ENCODE assay signal across 2 worm cellular contexts in genomic region chrIII:11185483-11186115, ce11.
A peak's percentile ranks its signal among the peaks of the same experiment; 100 is the strongest.
TF ChIP-seq lines count a peak whose summit lies in the region.

No protein-coding gene starts in this region.

TF ChIP-seq in whole organism, L4 larva, 104 proteins besides CTCF, POLR2A, EP300 and RAD21 (continued from another document):
- no peak for TF ChIP-seq lin-15B (tag; optimal IDR thresholded peaks at IDR 0.05; lab: Kevin White, UChicago)
- peak; percentile 30 for TF ChIP-seq pqm-1 (tag; optimal IDR thresholded peaks at IDR 0.05; lab: Kevin White, UChicago)
- peak in 1 of 2 experiments; percentile 84 for TF ChIP-seq mdl-1 (tag; optimal IDR thresholded peaks at IDR 0.05; lab: Kevin White, UChicago)
- TF ChIP-seq unc-130 (GFP tag; optimal IDR thresholded peaks at IDR 0.05; lab: Kevin White, UChicago), result no peak
- peak; percentile 58 for TF ChIP-seq mep-1 (tag; optimal IDR thresholded peaks at IDR 0.05; lab: Kevin White, UChicago)

TF ChIP-seq in whole organism, young adult, 124 proteins besides CTCF, POLR2A, EP300 and RAD21 (continued from another document):
- TF ChIP-seq ama-1 (optimal IDR thresholded peaks at IDR 0.05; lab: Kevin White, UChicago) (no peak), ama-1 (GFP tag; optimal IDR thresholded peaks at IDR 0.05; lab: Kevin White, UChicago) (no peak), ztf-6 (GFP tag; IDR thresholded peaks at IDR 0.05; lab: Robert Waterston, UW) (no peak), sdz-38 (tag; optimal IDR thresholded peaks at IDR 0.05; lab: Kevin White, UChicago) (no peak), tbp1 (GFP tag; optimal IDR thresholded peaks at IDR 0.05; lab: Kevin White, UChicago) (no peak), F49E8.2 (tag; optimal IDR thresholded peaks at IDR 0.05; lab: Kevin White, UChicago; ENCODE audit: insufficient read depth) (no peak), let-526 (GFP tag; IDR thresholded peaks at IDR 0.05; lab: Robert Waterston, UW) (no peak), cebp-1 (GFP tag; IDR thresholded peaks at IDR 0.05; lab: Robert Waterston, UW) (no peak), cebp-1 (tag; optimal IDR thresholded peaks at IDR 0.05; lab: Kevin White, UChicago) (peak; percentile 55), xnd-1 (tag; optimal IDR thresholded peaks at IDR 0.05; lab: Kevin White, UChicago) (no peak), B0336.3 (GFP tag; IDR thresholded peaks at IDR 0.05; lab: Robert Waterston, UW) (0 out of 2 replicates have a peak, but pooled peaks have one; percentile 15), dpl-1 (GFP tag; optimal IDR thresholded peaks at IDR 0.05; lab: Kevin White, UChicago) (no peak), K12H6.12 (tag; optimal IDR thresholded peaks at IDR 0.05; lab: Kevin White, UChicago) (peak; percentile 77), T26A5.8 (tag; optimal IDR thresholded peaks at IDR 0.05; lab: Kevin White, UChicago) (no peak), Y56A3A.18 (GFP tag; IDR thresholded peaks at IDR 0.05; lab: Robert Waterston, UW) (no peak), attf-3 (GFP tag; conservative IDR thresholded peaks at IDR 0.05; lab: Robert Waterston, UW) (no peak), lin-40 (tag; optimal IDR thresholded peaks at IDR 0.05; lab: Kevin White, UChicago) (peak; percentile 11), egl-18 (GFP tag; IDR thresholded peaks at IDR 0.05; lab: Robert Waterston, UW) (no peak), ceh-91 (GFP tag; IDR thresholded peaks at IDR 0.05; lab: Robert Waterston, UW) (no peak), F22D6.2 (tag; optimal IDR thresholded peaks at IDR 0.05; lab: Kevin White, UChicago) (no peak), efl-1 (GFP tag; optimal IDR thresholded peaks at IDR 0.05; lab: Kevin White, UChicago) (no peak), ceh-58 (GFP tag; IDR thresholded peaks at IDR 0.05; lab: Robert Waterston, UW) (no peak), hlh-12 (tag; optimal IDR thresholded peaks at IDR 0.05; lab: Kevin White, UChicago) (no peak), lin-35 (GFP tag; optimal IDR thresholded peaks at IDR 0.05; lab: Kevin White, UChicago) (no peak), madf-8 (GFP tag; conservative IDR thresholded peaks at IDR 0.05; lab: Robert Waterston, UW) (no peak), nfyb-1 (GFP tag; IDR thresholded peaks at IDR 0.05; lab: Robert Waterston, UW) (no peak), mel-28 (tag; optimal IDR thresholded peaks at IDR 0.05; lab: Kevin White, UChicago; ENCODE audit: borderline replicate concordance) (no peak), nhr-90 (tag; optimal IDR thresholded peaks at IDR 0.05; lab: Kevin White, UChicago) (no peak), nfya-2 (GFP tag; IDR thresholded peaks at IDR 0.05; lab: Robert Waterston, UW) (no peak), mxl-1 (tag; optimal IDR thresholded peaks at IDR 0.05; lab: Kevin White, UChicago) (no peak), T07F8.4 (tag; optimal IDR thresholded peaks at IDR 0.05; lab: Kevin White, UChicago) (no peak), chd-7 (tag; optimal IDR thresholded peaks at IDR 0.05; lab: Kevin White, UChicago) (no peak), athp-1 (tag; optimal IDR thresholded peaks at IDR 0.05; lab: Kevin White, UChicago) (no peak), ets-4 (GFP tag; optimal IDR thresholded peaks at IDR 0.05; lab: Kevin White, UChicago) (no peak), ccch-3 (GFP tag; optimal IDR thresholded peaks at IDR 0.05; lab: Kevin White, UChicago) (no peak), hlh-26 (GFP tag; conservative IDR thresholded peaks at IDR 0.05; lab: Robert Waterston, UW) (no peak), hrde-1 (tag; optimal IDR thresholded peaks at IDR 0.05; lab: Kevin White, UChicago; ENCODE audit: borderline replicate concordance) (no peak), sptf-2 (GFP tag; optimal IDR thresholded peaks at IDR 0.05; lab: Kevin White, UChicago) (no peak), snpc-4 (GFP tag; optimal IDR thresholded peaks at IDR 0.05; lab: Kevin White, UChicago) (no peak), snpc-4 (tag; optimal IDR thresholded peaks at IDR 0.05; lab: Kevin White, UChicago) (peak in 2 of 4 experiments; percentile 16 to 33), ztf-3 (GFP tag; optimal IDR thresholded peaks at IDR 0.05; lab: Kevin White, UChicago) (no peak), lag-1 (GFP tag; IDR thresholded peaks at IDR 0.05; lab: Robert Waterston, UW) (no peak), pha-4 (tag; optimal IDR thresholded peaks at IDR 0.05; lab: Kevin White, UChicago) (no peak), hsf-1 (GFP tag; IDR thresholded peaks at IDR 0.05; lab: Robert Waterston, UW) (no peak), hmg-1.2 (GFP tag; IDR thresholded peaks at IDR 0.05; lab: Robert Waterston, UW) (peak; percentile 17; the same call in 1 of the 2 replicates), attf-5 (GFP tag; optimal IDR thresholded peaks at IDR 0.05; lab: Kevin White, UChicago) (peak; percentile 30), aptf-3 (GFP tag; IDR thresholded peaks at IDR 0.05; lab: Robert Waterston, UW) (no peak), die-1 (tag; optimal IDR thresholded peaks at IDR 0.05; lab: Kevin White, UChicago) (no peak), B0261.1 (tag; optimal IDR thresholded peaks at IDR 0.05; lab: Kevin White, UChicago) (no peak), repo-1 (tag; optimal IDR thresholded peaks at IDR 0.05; lab: Kevin White, UChicago) (no peak), D2030.7 (GFP tag; IDR thresholded peaks at IDR 0.05; lab: Robert Waterston, UW) (no peak), fkh-3 (tag; optimal IDR thresholded peaks at IDR 0.05; lab: Kevin White, UChicago) (no peak)
